Worm (Caenorhabditis elegans): ENCODE results near the gene C07A4.3.

DNA sequence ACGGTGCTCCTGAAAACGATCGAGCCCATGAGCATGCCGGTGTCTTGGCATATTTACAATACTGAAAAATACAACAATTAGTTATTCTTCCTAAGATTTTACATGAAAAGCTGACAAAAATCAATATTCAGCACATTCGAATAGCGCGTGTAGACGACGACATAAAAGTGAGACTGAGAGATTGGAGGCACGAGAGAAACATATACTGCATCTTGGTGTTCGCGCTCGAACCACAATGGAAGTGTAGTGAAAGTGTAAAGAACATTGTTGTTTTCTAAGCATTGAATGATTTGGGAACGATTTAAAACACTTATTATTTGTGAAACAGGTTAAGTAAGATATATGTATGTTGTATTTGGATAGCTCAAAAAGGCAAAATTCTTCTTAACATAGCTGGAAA lies 40.6 kb downstream of the C07A4.3 start, which contains the start of gene F44A6.4:
- TF ChIP-seq ceh-28 (tag; optimal IDR thresholded peaks at IDR 0.05) (no peak), nhr-11 (tag; optimal IDR thresholded peaks at IDR 0.05) (no peak), nhr-12 (tag; optimal IDR thresholded peaks at IDR 0.05) (no peak), unc-39 (tag; optimal IDR thresholded peaks at IDR 0.05) (no peak), nhr-23 (tag; optimal IDR thresholded peaks at IDR 0.05) (no peak)

Measured in whole organism, L3 larva.